Fruit fly (Drosophila melanogaster): ENCODE results near the gene Ran.

Ran gene

DNA sequence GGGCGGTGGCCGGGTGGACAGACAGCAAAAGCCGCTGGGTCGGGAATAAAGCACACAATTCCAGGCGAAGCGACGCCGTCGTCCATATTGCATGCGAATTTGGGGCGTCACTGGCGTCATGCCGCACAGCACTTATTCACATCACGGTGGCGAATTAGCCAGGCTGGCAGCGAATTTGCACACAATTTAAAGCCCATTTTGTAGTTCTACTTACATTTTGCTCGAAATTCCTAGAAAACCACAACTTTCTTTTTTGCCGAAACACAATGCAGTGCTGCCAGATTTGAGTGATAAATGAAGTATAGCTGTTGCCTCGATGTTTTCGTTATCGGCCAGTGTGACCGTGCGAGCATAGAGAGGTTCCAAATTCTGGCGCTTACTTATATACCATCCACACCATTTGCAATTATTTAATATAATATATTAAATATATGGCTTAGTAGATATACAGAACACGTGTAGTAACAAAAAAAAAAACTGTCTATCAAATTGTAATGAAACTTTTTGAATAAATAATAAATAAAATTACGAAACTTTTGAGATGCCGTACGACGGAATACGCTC, at the start of gene Ran (continued):
- TF ChIP-seq kni (GFP tag; optimal IDR thresholded peaks at IDR 0.05) (no peak), nom (GFP tag; optimal IDR thresholded peaks at IDR 0.05) (no peak), CG10321 (GFP tag; IDR thresholded peaks at IDR 0.05) (no peak), Lpt (GFP tag; optimal IDR thresholded peaks at IDR 0.05) (no peak), Opbp (GFP tag; IDR thresholded peaks at IDR 0.05; ENCODE audit: partially characterized antibody) (peak; percentile 41; the same call in 1 of the 3 replicates), nerfin-1 (tag; optimal IDR thresholded peaks at IDR 0.05) (no peak), CG14667 (GFP tag; IDR thresholded peaks at IDR 0.05) (peak; percentile 7; the same call in 1 of the 2 replicates), CG8089 (GFP tag; optimal IDR thresholded peaks at IDR 0.05) (no peak), E2f1 (GFP tag; IDR thresholded peaks at IDR 0.05) (no peak), mld (GFP tag; IDR thresholded peaks at IDR 0.05; ENCODE audit: partially characterized antibody) (no peak), D (optimal IDR thresholded peaks at IDR 0.05) (no peak), D (GFP tag; optimal IDR thresholded peaks at IDR 0.05) (no peak), Taf1 (GFP tag; IDR thresholded peaks at IDR 0.05) (no peak), CG9817 (tag; optimal IDR thresholded peaks at IDR 0.05) (peak; percentile 36), pita (GFP tag; optimal IDR thresholded peaks at IDR 0.05) (no peak), CG6175 (GFP tag; IDR thresholded peaks at IDR 0.05) (no peak), CG5953 (GFP tag; IDR thresholded peaks at IDR 0.05) (no peak), CG17912 (GFP tag; optimal IDR thresholded peaks at IDR 0.05) (no peak), Scr (GFP tag; IDR thresholded peaks at IDR 0.05; ENCODE audit: partially characterized antibody) (peak; percentile 43), kah (GFP tag; optimal IDR thresholded peaks at IDR 0.05) (no peak), CG17328 (GFP tag; IDR thresholded peaks at IDR 0.05) (no peak), Chrac-16 (GFP tag; optimal IDR thresholded peaks at IDR 0.05) (no peak), slou (GFP tag; optimal IDR thresholded peaks at IDR 0.05) (no peak), Pdp1 (GFP tag; optimal IDR thresholded peaks at IDR 0.05) (no peak), crc (GFP tag; optimal IDR thresholded peaks at IDR 0.05) (no peak), lola (GFP tag; optimal IDR thresholded peaks at IDR 0.05) (peak in 1 of 3 experiments; percentile 42), Med (GFP tag) (peak; percentile 59), CG12769 (tag; optimal IDR thresholded peaks at IDR 0.05) (no peak), fd64A (GFP tag; optimal IDR thresholded peaks at IDR 0.05) (no peak), row (GFP tag; IDR thresholded peaks at IDR 0.05) (peak; percentile 81), slbo (GFP tag; IDR thresholded peaks at IDR 0.05) (peak; percentile 49), trem (tag; optimal IDR thresholded peaks at IDR 0.05) (peak; percentile 25), dysf (GFP tag; IDR thresholded peaks at IDR 0.05) (no peak), Eip74EF (GFP tag; optimal IDR thresholded peaks at IDR 0.05) (no peak), bowl (GFP tag; IDR thresholded peaks at IDR 0.05) (no peak), CG1529 (GFP tag; optimal IDR thresholded peaks at IDR 0.05) (no peak), Dref (GFP tag; IDR thresholded peaks at IDR 0.05) (peak; percentile 65), tx (GFP tag; optimal IDR thresholded peaks at IDR 0.05) (no peak), tup (GFP tag; optimal IDR thresholded peaks at IDR 0.05) (no peak), CG34422 (GFP tag; IDR thresholded peaks at IDR 0.05) (no peak; the same call in 2 of the 3 replicates), CG12744 (GFP tag; optimal IDR thresholded peaks at IDR 0.05) (no peak), fru (optimal IDR thresholded peaks at IDR 0.05) (no peak), bcd (GFP tag; optimal IDR thresholded peaks at IDR 0.05) (no peak), CG3995 (GFP tag; optimal IDR thresholded peaks at IDR 0.05) (no peak), CG6254 (GFP tag; optimal IDR thresholded peaks at IDR 0.05) (no peak), NC2β (GFP tag; optimal IDR thresholded peaks at IDR 0.05) (no peak), CG17802 (tag; optimal IDR thresholded peaks at IDR 0.05) (peak; percentile 68), Side (GFP tag; optimal IDR thresholded peaks at IDR 0.05) (no peak), CG32532 (GFP tag; IDR thresholded peaks at IDR 0.05) (peak; percentile 46), Abd-B (GFP tag; optimal IDR thresholded peaks at IDR 0.05) (peak; percentile 23), jigr1 (GFP tag; IDR thresholded peaks at IDR 0.05) (no peak)

Measured in whole organism, embryonic.